3 fruit fly cellular contexts compared by ENCODE assay signal in the genomic region with DNA sequence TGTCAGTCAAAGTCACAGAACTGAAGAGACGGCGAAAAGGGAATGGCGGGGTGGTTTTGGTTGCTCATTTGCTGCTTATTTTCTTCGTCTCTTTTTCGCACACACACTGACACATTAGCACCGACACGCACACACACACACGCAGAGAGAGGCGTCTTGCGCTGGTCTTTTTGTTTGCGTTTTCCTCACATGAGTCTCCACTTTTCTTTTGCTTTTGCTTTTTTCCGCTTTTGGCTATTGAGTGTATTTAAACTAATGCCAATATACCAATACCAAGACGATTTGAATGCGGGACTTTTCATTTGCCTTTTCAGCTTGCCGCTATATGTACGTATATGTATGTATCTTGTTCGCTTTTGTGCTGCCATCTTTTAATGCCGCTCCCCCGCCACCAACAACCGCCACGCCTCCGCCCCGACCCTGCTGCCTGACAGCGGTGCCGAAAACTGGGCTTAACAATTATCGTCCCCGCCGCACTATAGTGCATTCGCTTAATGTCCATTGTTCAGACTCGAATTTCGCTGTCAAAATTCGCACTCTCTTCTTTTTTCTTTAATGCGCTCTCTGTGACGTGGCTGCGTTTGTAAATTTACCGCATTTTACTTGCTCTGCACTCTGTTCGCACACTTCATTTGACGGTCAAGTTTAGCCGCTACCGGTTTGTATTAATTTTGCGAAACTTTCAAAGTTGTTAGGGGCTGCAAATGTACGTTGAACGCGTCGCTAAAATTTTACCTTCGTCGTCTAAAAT.
TF ChIP-seq lines count a peak whose summit lies in the region.

A gene (plus strand): TSS at position 565 of the 751 bp plus-strand sequence.

TF ChIP-seq in whole organism, embryonic, 481 proteins besides CTCF, POLR2A, EP300 and RAD21 (continued from another document and continues in another):
- TF ChIP-seq crol (GFP tag; IDR thresholded peaks at IDR 0.05; lab: Robert Waterston, UW) (peak; percentile 86), CG31365 (tag; optimal IDR thresholded peaks at IDR 0.05; lab: Kevin White, UChicago) (peak; percentile 38), CG32772 (GFP tag; IDR thresholded peaks at IDR 0.05; lab: Robert Waterston, UW) (no peak), sqz (GFP tag; optimal IDR thresholded peaks at IDR 0.05; lab: Kevin White, UChicago) (no peak), Atf-2 (GFP tag; optimal IDR thresholded peaks at IDR 0.05; lab: Kevin White, UChicago) (no peak), CG8359 (GFP tag; optimal IDR thresholded peaks at IDR 0.05; lab: Kevin White, UChicago; ENCODE audit: borderline replicate concordance) (no peak), Camta (GFP tag; optimal IDR thresholded peaks at IDR 0.05; lab: Kevin White, UChicago) (no peak), CG6683 (GFP tag; optimal IDR thresholded peaks at IDR 0.05; lab: Kevin White, UChicago) (no peak), CG1233 (GFP tag; optimal IDR thresholded peaks at IDR 0.05; lab: Kevin White, UChicago) (no peak), Hr3 (GFP tag; optimal IDR thresholded peaks at IDR 0.05; lab: Kevin White, UChicago) (no peak), maf-S (GFP tag; optimal IDR thresholded peaks at IDR 0.05; lab: Kevin White, UChicago) (no peak), CG34422 (GFP tag; IDR thresholded peaks at IDR 0.05; lab: Robert Waterston, UW) (peak; percentile 52; the same call in 1 of the 3 replicates), grn (GFP tag; optimal IDR thresholded peaks at IDR 0.05; lab: Kevin White, UChicago) (no peak), usp (GFP tag; optimal IDR thresholded peaks at IDR 0.05; lab: Kevin White, UChicago) (no peak), peb (GFP tag; IDR thresholded peaks at IDR 0.05; lab: Robert Waterston, UW) (no peak), amos (GFP tag; IDR thresholded peaks at IDR 0.05; lab: Robert Waterston, UW; ENCODE audit: partially characterized antibody) (no peak), CG12071 (GFP tag; optimal IDR thresholded peaks at IDR 0.05; lab: Kevin White, UChicago) (no peak), grau (tag; optimal IDR thresholded peaks at IDR 0.05; lab: Kevin White, UChicago) (no peak), CG4820 (GFP tag; optimal IDR thresholded peaks at IDR 0.05; lab: Kevin White, UChicago) (no peak), CG17385 (GFP tag; optimal IDR thresholded peaks at IDR 0.05; lab: Kevin White, UChicago) (peak; percentile 57), CG8944 (GFP tag; optimal IDR thresholded peaks at IDR 0.05; lab: Kevin White, UChicago) (no peak), insv (GFP tag; optimal IDR thresholded peaks at IDR 0.05; lab: Kevin White, UChicago) (peak in 1 of 2 experiments; percentile 5), CG7963 (GFP tag; IDR thresholded peaks at IDR 0.05; lab: Robert Waterston, UW; ENCODE audit: partially characterized antibody) (no peak), CG6175 (GFP tag; IDR thresholded peaks at IDR 0.05; lab: Robert Waterston, UW) (no peak), ara (GFP tag; IDR thresholded peaks at IDR 0.05; lab: Robert Waterston, UW) (no peak), CG6854 (GFP tag; optimal IDR thresholded peaks at IDR 0.05; lab: Kevin White, UChicago) (no peak), run (tag; optimal IDR thresholded peaks at IDR 0.05; lab: Kevin White, UChicago) (no peak), CG1832 (GFP tag; optimal IDR thresholded peaks at IDR 0.05; lab: Kevin White, UChicago) (no peak), btn (GFP tag; optimal IDR thresholded peaks at IDR 0.05; lab: Kevin White, UChicago) (no peak), CG13424 (tag; optimal IDR thresholded peaks at IDR 0.05; lab: Kevin White, UChicago) (no peak), sug (tag; optimal IDR thresholded peaks at IDR 0.05; lab: Kevin White, UChicago) (peak; percentile 6), CG5180 (GFP tag; optimal IDR thresholded peaks at IDR 0.05; lab: Kevin White, UChicago) (no peak), mld (GFP tag; IDR thresholded peaks at IDR 0.05; lab: Robert Waterston, UW; ENCODE audit: partially characterized antibody) (no peak), CG3065 (GFP tag; optimal IDR thresholded peaks at IDR 0.05; lab: Kevin White, UChicago) (peak; percentile 28), otp (GFP tag; IDR thresholded peaks at IDR 0.05; lab: Robert Waterston, UW) (no peak), fd102C (GFP tag; optimal IDR thresholded peaks at IDR 0.05; lab: Kevin White, UChicago) (no peak), ken (GFP tag; IDR thresholded peaks at IDR 0.05; lab: Robert Waterston, UW) (no peak), Med (GFP tag; lab: Kevin White, UChicago) (peak; percentile 72), ftz-f1 (GFP tag; optimal IDR thresholded peaks at IDR 0.05; lab: Kevin White, UChicago) (no peak), pros (GFP tag; optimal IDR thresholded peaks at IDR 0.05; lab: Kevin White, UChicago) (peak; percentile 86), crc (GFP tag; optimal IDR thresholded peaks at IDR 0.05; lab: Kevin White, UChicago) (no peak), Elba2 (GFP tag; optimal IDR thresholded peaks at IDR 0.05; lab: Kevin White, UChicago) (no peak)

TF ChIP-seq in whole organism, prepupa, 60 proteins besides CTCF, POLR2A, EP300 and RAD21 (continued from another document):
- peak; percentile 74 for TF ChIP-seq CG8119 (GFP tag; IDR thresholded peaks at IDR 0.05; lab: Robert Waterston, UW)

TF ChIP-seq in whole organism, pupa, 21 proteins besides CTCF, POLR2A, EP300 and RAD21 (continued from another document):
- TF ChIP-seq CG13204 (GFP tag; optimal IDR thresholded peaks at IDR 0.05; lab: Kevin White, UChicago) (no peak), CG17806 (tag; optimal IDR thresholded peaks at IDR 0.05; lab: Kevin White, UChicago) (no peak)
